Worm (Caenorhabditis elegans) whole organism, L1 larva: ENCODE data around the gene abu-8.

Experiments used
- C04F5.9 ChIP-seq: sonication (generic microtip); optimal IDR thresholded peaks from 2 replicates; lab custom pipeline; 2016; ENCODE audit warnings: missing genetic modification characterization, missing compliant biosample characterization
- C16A3.4 ChIP-seq: fragments of 150-350 bp; optimal IDR thresholded peaks from 2 replicates; lab custom pipeline; 2014; ENCODE audit warnings: missing biosample characterization, missing genetic modification characterization
- F16B12.6 ChIP-seq: fragments of 150-350 bp; optimal IDR thresholded peaks from 2 replicates; lab custom pipeline; 2014; ENCODE audit warnings: missing biosample characterization, missing genetic modification characterization
- Y116A8C.19 ChIP-seq: sonication (generic microtip); optimal IDR thresholded peaks from 2 replicates; lab custom pipeline; 2016; ENCODE audit warnings: missing compliant biosample characterization, missing genetic modification characterization, borderline replicate concordance
- aha-1 ChIP-seq: fragments of 150-350 bp; optimal IDR thresholded peaks from 2 replicates; lab custom pipeline; 2014; ENCODE audit warnings: missing biosample characterization, missing genetic modification characterization
- alr-1 ChIP-seq: fragments of 200-800 bp; sonication (Bioruptor generic); optimal IDR thresholded peaks from 2 replicates; lab custom pipeline; 2018; ENCODE audit warnings: borderline replicate concordance, mild to moderate bottlenecking, missing genetic modification characterization, missing compliant biosample characterization
- ama-1 ChIP-seq: fragments of 150-350 bp; optimal IDR thresholded peaks from 2 replicates; lab custom pipeline; 2014
- ceh-8 ChIP-seq: fragments of 200-800 bp; sonication (Bioruptor generic); optimal IDR thresholded peaks from 2 replicates; lab custom pipeline; 2018; ENCODE audit warnings: mild to moderate bottlenecking, missing genetic modification characterization, moderate library complexity, missing compliant biosample characterization
- ceh-88 ChIP-seq: fragments of 200-800 bp; sonication (Bioruptor generic); IDR thresholded peaks from 2 replicates; pipeline ENCODE4 v1.3.6; 2022; ENCODE audit warnings: missing genetic modification characterization, missing compliant biosample characterization
- dsc-1 ChIP-seq: sonication (generic microtip); optimal IDR thresholded peaks from 2 replicates; lab custom pipeline; 2016; ENCODE audit warnings: mild to moderate bottlenecking, missing genetic modification characterization, missing compliant biosample characterization
- efl-1 ChIP-seq, 4 experiments: fragments of 150-350 bp; optimal IDR thresholded peaks in 3 of 4; peaks in 1 of 4; 1 replicate in 1 of 4; 2 replicates in 3 of 4; lab custom pipeline; 2014; ENCODE audit warnings: missing biosample characterization in 2 of 4, missing genetic modification characterization in 2 of 4, missing genetic modification reagents in 2 of 4
- efl-3 ChIP-seq: fragments of 200-800 bp; sonication (Bioruptor generic); optimal IDR thresholded peaks from 2 replicates; lab custom pipeline; 2018; ENCODE audit warnings: mild to moderate bottlenecking, missing genetic modification characterization, missing compliant biosample characterization
- egl-13 ChIP-seq: sonication (generic microtip); optimal IDR thresholded peaks from 2 replicates; lab custom pipeline; 2016; ENCODE audit warnings: missing genotype, missing genetic modification reagents, missing genetic modification characterization, missing compliant biosample characterization
- egl-27 ChIP-seq, 2 experiments: fragments of 150-350 bp in 1 of 2; sonication (generic microtip); optimal IDR thresholded peaks; 3 replicates each; lab custom pipeline; 2017 to 2018; ENCODE audit warnings: missing biosample characterization in 2 of 2, missing genetic modification characterization in 2 of 2, missing genetic modification reagents in 2 of 2
- elt-2 ChIP-seq: sonication (generic microtip); optimal IDR thresholded peaks from 2 replicates; lab custom pipeline; 2016; ENCODE audit warnings: missing genetic modification characterization, mild to moderate bottlenecking, inconsistent platforms, missing compliant biosample characterization, missing genetic modification reagents
- elt-3 ChIP-seq, 6 experiments: fragments of 150-350 bp in 1 of 6; sonication (generic microtip); optimal IDR thresholded peaks; 2 replicates each; lab custom pipeline; 2017 to 2018; ENCODE audit warnings: missing biosample characterization in 6 of 6, missing genetic modification characterization in 6 of 6, inconsistent platforms in 1 of 6
- ets-5 ChIP-seq: fragments of 200-800 bp; sonication (Bioruptor generic); IDR thresholded peaks from 2 replicates; pipeline ENCODE4 v1.3.6; 2022; ENCODE audit warnings: missing genetic modification characterization, missing compliant biosample characterization
- fkh-10 ChIP-seq: sonication (generic microtip); optimal IDR thresholded peaks from 2 replicates; lab custom pipeline; 2017; ENCODE audit warnings: missing biosample characterization, missing genetic modification reagents, missing genetic modification characterization
- fkh-4 ChIP-seq: sonication (generic microtip); optimal IDR thresholded peaks from 2 replicates; lab custom pipeline; 2016; ENCODE audit warnings: missing compliant biosample characterization, missing genetic modification characterization, borderline replicate concordance
- fos-1 ChIP-seq: fragments of 150-350 bp; optimal IDR thresholded peaks from 2 replicates; lab custom pipeline; 2014; ENCODE audit warnings: missing biosample characterization, missing genetic modification characterization
- hlh-4 ChIP-seq: sonication (generic microtip); optimal IDR thresholded peaks from 2 replicates; lab custom pipeline; 2016; ENCODE audit warnings: mild to moderate bottlenecking, missing genetic modification characterization, missing compliant biosample characterization
- lin-13 ChIP-seq: fragments of 150-350 bp; optimal IDR thresholded peaks from 2 replicates; lab custom pipeline; 2014; ENCODE audit warnings: missing biosample characterization, missing genetic modification reagents, missing genetic modification characterization
- lin-39 ChIP-seq: fragments of 150-350 bp; optimal IDR thresholded peaks from 2 replicates; lab custom pipeline; 2014; ENCODE audit warnings: missing biosample characterization, missing genetic modification reagents, missing genetic modification characterization
- lir-3 ChIP-seq: sonication (generic microtip); optimal IDR thresholded peaks from 2 replicates; lab custom pipeline; 2016; ENCODE audit warnings: mild to moderate bottlenecking, missing genetic modification characterization, moderate library complexity, missing compliant biosample characterization; ENCODE audit not compliant: poor library complexity
- lsy-2 ChIP-seq, 2 experiments: fragments of 150-350 bp; optimal IDR thresholded peaks; 2 replicates each; lab custom pipeline; 2014; ENCODE audit warnings: missing biosample characterization in 2 of 2, missing genetic modification characterization in 2 of 2
- mab-9 ChIP-seq: fragments of 200-800 bp; sonication (Bioruptor generic); IDR thresholded peaks from 2 replicates; pipeline ENCODE4 v1.3.6; 2022; ENCODE audit warnings: missing genetic modification reagents, missing genetic modification characterization, missing compliant biosample characterization
- mef-2 ChIP-seq: fragments of 150-350 bp; optimal IDR thresholded peaks from 2 replicates; lab custom pipeline; 2014; ENCODE audit warnings: missing biosample characterization, missing genetic modification characterization
- nhr-11 ChIP-seq: fragments of 150-350 bp; optimal IDR thresholded peaks from 2 replicates; lab custom pipeline; 2014; ENCODE audit warnings: missing biosample characterization, missing genetic modification characterization
- nhr-12 ChIP-seq: sonication (generic microtip); optimal IDR thresholded peaks from 2 replicates; lab custom pipeline; 2017; ENCODE audit warnings: missing biosample characterization, missing genetic modification characterization
- nhr-237 ChIP-seq: fragments of 150-350 bp; optimal IDR thresholded peaks from 2 replicates; lab custom pipeline; 2014; ENCODE audit warnings: missing biosample characterization, missing genetic modification characterization
- nhr-76 ChIP-seq: sonication (generic microtip); optimal IDR thresholded peaks from 2 replicates; lab custom pipeline; 2017; ENCODE audit warnings: missing biosample characterization, missing genetic modification characterization
- nhr-77 ChIP-seq: fragments of 150-350 bp; optimal IDR thresholded peaks from 2 replicates; lab custom pipeline; 2014; ENCODE audit warnings: missing biosample characterization, missing genetic modification characterization
- nhr-85 ChIP-seq: sonication (generic microtip); peaks from one replicate; lab custom pipeline; 2016; ENCODE audit warnings: missing genetic modification characterization, inconsistent platforms, missing compliant biosample characterization
- pag-3 ChIP-seq: sonication (generic microtip); optimal IDR thresholded peaks from 2 replicates; lab custom pipeline; 2017; ENCODE audit warnings: missing genetic modification characterization, mild to moderate bottlenecking, missing compliant biosample characterization, antibody characterized with exemption, borderline replicate concordance; ENCODE audit not compliant: insufficient read depth
- pax-3 ChIP-seq: fragments of 200-800 bp; sonication (Bioruptor generic); optimal IDR thresholded peaks from 2 replicates; lab custom pipeline; 2018; ENCODE audit warnings: mild to moderate bottlenecking, missing genetic modification characterization, moderate library complexity, missing compliant biosample characterization
- pqm-1 ChIP-seq: sonication (generic microtip); optimal IDR thresholded peaks from 3 replicates; lab custom pipeline; 2017; ENCODE audit warnings: missing biosample characterization, missing genetic modification characterization
- sptf-1 ChIP-seq: fragments of 150-350 bp; optimal IDR thresholded peaks from 2 replicates; lab custom pipeline; 2014; ENCODE audit warnings: missing biosample characterization, missing genetic modification characterization
- swsn-7 ChIP-seq: sonication (generic microtip); optimal IDR thresholded peaks from 2 replicates; lab custom pipeline; 2016; ENCODE audit warnings: missing genetic modification characterization, missing compliant biosample characterization
- tbx-2 ChIP-seq: sonication (generic microtip); optimal IDR thresholded peaks from 2 replicates; lab custom pipeline; 2016; ENCODE audit warnings: missing genetic modification characterization, missing compliant biosample characterization
- unc-130 ChIP-seq: fragments of 150-350 bp; optimal IDR thresholded peaks from 2 replicates; lab custom pipeline; 2017; ENCODE audit warnings: missing biosample characterization, missing genetic modification characterization, inconsistent platforms
- unc-62 ChIP-seq: fragments of 150-350 bp; optimal IDR thresholded peaks from 2 replicates; lab custom pipeline; 2014; ENCODE audit warnings: missing biosample characterization, missing genetic modification reagents, missing genetic modification characterization
- ztf-4 ChIP-seq: fragments of 150-350 bp; optimal IDR thresholded peaks from 2 replicates; lab custom pipeline; 2014; ENCODE audit warnings: missing biosample characterization, missing genetic modification characterization

abu-8 gene

DNA sequence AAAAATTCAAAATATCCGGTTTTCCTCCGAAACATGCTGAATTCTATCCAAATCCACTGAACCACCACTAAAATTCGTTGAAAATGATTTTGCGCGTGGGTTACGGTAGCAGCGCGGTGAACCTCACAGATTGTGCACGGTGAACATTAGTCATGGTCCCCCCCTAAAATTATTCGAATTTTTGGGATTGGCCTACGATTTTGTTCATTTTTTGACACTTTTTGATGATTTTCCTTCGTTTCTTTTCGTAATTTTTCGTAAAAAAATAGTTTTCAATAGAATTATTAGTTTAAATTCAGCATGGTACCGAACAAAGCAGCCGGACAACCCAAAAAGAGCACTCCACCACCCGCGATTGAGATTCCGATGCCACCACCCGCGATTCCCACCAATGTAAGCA is 12.8 kb downstream of the abu-8 start, which contains the start of gene C03A7.2:
C03A7.2 (plus strand) TSS at position 301 of the 400 bp plus-strand sequence.
- no peak for TF ChIP-seq nhr-12 (tag; lab: Kevin White, UChicago)
- TF ChIP-seq egl-27 (tag; optimal IDR thresholded peaks at IDR 0.05; lab: Kevin White, UChicago) = no peak
- no peak for TF ChIP-seq ceh-88 (GFP tag; lab: Robert Waterston, UW)
- no peak for TF ChIP-seq elt-3 (tag; optimal IDR thresholded peaks at IDR 0.05; lab: Kevin White, UChicago)
- no peak for TF ChIP-seq C16A3.4 (tag; lab: Kevin White, UChicago)
- TF ChIP-seq ama-1 (lab: Kevin White, UChicago) = no peak
- TF ChIP-seq nhr-11 (tag; lab: Kevin White, UChicago) = no peak
- no peak for TF ChIP-seq nhr-76 (tag; lab: Kevin White, UChicago)
- no peak for TF ChIP-seq pqm-1 (tag; lab: Kevin White, UChicago)
- TF ChIP-seq lir-3 = no peak
- TF ChIP-seq ets-5 (GFP tag; lab: Robert Waterston, UW) = no peak
- TF ChIP-seq fos-1 (tag; lab: Kevin White, UChicago) = no peak
- no peak for TF ChIP-seq fkh-4 (tag; lab: Kevin White, UChicago)
- no peak for TF ChIP-seq ztf-4

DNA sequence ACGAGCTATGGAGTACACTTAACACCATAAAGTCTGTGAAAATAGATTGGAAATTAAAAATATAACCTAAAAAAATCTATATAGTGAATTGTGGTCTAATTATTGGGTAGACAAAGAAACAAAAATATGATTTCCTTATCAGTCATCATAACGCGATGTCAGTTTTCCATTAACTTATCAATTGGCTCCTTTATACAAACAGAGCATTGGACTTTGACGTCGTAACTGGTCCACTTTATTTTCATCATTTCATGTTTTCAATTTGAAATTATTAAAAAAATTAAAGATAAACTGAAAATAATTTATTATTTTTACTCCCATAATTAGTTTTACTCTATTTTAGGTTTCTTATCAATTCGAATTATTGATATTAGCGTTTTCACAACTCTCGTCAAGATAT is 16.4 kb downstream of the abu-8 start:
- no peak for TF ChIP-seq nhr-77 (tag; lab: Kevin White, UChicago)
- TF ChIP-seq elt-2 (tag; lab: Kevin White, UChicago) = peak; percentile 6
- no peak for TF ChIP-seq dsc-1 (tag; lab: Kevin White, UChicago)
- TF ChIP-seq lsy-2 (tag; optimal IDR thresholded peaks at IDR 0.05; lab: Kevin White, UChicago) = no peak

DNA sequence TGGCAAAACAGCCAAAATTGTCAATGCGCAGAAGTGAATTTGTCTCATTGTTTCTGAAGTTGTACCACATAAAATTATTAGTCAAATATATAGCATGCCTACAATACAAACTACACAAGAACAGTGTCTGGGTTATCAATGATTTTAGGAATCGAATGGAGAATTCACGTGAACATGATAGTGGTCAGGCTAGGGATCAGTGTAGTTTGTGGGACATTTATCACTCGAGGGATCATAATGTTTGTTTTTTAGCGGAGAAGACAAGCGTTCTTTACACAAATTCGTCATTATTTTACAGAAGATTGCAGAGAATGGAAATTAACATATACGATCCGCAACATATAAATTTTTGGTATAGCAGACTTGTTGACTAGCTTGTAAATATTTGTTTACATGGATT is 17.2 kb downstream of the abu-8 start, which contains the start of gene ugt-51:
ugt-51 (minus strand) TSS at position 101 of the 400 bp plus-strand sequence.
- TF ChIP-seq elt-3 (tag; optimal IDR thresholded peaks at IDR 0.05; lab: Kevin White, UChicago) (no peak), pax-3 (tag; lab: Kevin White, UChicago) (no peak), efl-1 (optimal IDR thresholded peaks at IDR 0.05; lab: Kevin White, UChicago) (no peak), efl-1 (GFP tag; optimal IDR thresholded peaks at IDR 0.05 in 1 of 2; lab: Kevin White, UChicago) (peak in 1 of 2 experiments; percentile 49)

DNA sequence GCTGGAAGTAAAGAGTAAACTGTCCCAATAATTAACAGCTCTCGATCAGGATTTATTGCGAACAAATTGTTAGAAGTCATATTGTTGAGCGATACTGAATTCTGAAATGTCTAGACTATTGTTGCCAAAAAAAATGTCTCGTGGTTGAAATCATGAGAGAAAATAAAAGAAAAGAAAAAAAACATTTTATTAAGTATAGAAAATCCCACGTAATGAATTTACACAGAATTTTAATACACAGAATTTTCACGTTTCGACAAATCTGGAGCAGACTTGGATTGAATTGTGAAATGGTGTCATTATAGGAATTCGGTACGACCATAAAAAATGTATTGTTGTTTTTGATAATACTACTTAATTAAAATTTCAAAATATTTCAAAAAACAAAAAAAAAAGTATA is 21.6 kb downstream of the abu-8 start, which contains the start of gene srt-65:
srt-65 (minus strand) TSS at position 101 of the 400 bp plus-strand sequence.
- TF ChIP-seq nhr-11 (tag; lab: Kevin White, UChicago) = no peak
- no peak for TF ChIP-seq nhr-85 (tag; lab: Kevin White, UChicago)
- no peak for TF ChIP-seq ceh-8 (GFP tag; lab: Kevin White, UChicago)
- no peak for TF ChIP-seq ztf-4
- no peak for TF ChIP-seq tbx-2 (tag; lab: Kevin White, UChicago)
- no peak for TF ChIP-seq fos-1 (tag; lab: Kevin White, UChicago)
- no peak for TF ChIP-seq lir-3
- TF ChIP-seq lin-13 (GFP tag; lab: Kevin White, UChicago) = no peak
- TF ChIP-seq pag-3 (tag; lab: Kevin White, UChicago) = no peak
- no peak for TF ChIP-seq sptf-1 (tag; lab: Kevin White, UChicago)
- TF ChIP-seq unc-62 (GFP tag; lab: Kevin White, UChicago) = no peak
- no peak for TF ChIP-seq pax-3 (tag; lab: Kevin White, UChicago)
- TF ChIP-seq efl-3 (GFP tag; lab: Kevin White, UChicago) = no peak
- TF ChIP-seq C04F5.9 (tag; lab: Kevin White, UChicago) = no peak
- no peak for TF ChIP-seq fkh-4 (tag; lab: Kevin White, UChicago)
- no peak for TF ChIP-seq fkh-10 (GFP tag; lab: Kevin White, UChicago)
- TF ChIP-seq Y116A8C.19 (tag; lab: Kevin White, UChicago) = no peak
- TF ChIP-seq mab-9 (GFP tag; lab: Robert Waterston, UW) = no peak
- no peak for TF ChIP-seq swsn-7 (tag; lab: Kevin White, UChicago)

DNA sequence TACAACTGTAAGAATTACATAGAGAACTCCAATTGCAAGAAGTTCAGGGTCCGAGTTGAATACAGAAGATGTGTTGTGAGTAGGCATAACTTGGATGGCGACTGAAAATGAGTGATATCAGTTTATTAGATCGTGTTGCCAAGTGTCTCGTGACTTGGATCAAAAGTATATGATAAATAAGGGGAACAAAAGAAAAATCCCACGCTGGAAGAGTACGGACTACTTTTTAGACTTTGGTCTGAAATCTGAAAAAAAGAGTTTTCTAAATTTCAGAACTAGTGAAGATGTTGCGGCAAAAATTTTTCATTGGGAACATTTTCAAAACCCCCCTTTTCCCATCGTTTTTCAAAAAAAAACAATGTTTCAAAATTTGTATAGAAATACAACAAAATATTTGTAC is 24.8 kb downstream of the abu-8 start, which contains the start of gene srt-64:
srt-64 (minus strand) TSS at position 101 of the 400 bp plus-strand sequence.
- no peak for TF ChIP-seq F16B12.6 (tag; lab: Kevin White, UChicago)
- TF ChIP-seq fkh-4 (tag; lab: Kevin White, UChicago) = no peak
- TF ChIP-seq lsy-2 (tag; optimal IDR thresholded peaks at IDR 0.05; lab: Kevin White, UChicago) = no peak
- no peak for TF ChIP-seq nhr-77 (tag; lab: Kevin White, UChicago)
- TF ChIP-seq Y116A8C.19 (tag; lab: Kevin White, UChicago) = no peak
- no peak for TF ChIP-seq ama-1 (lab: Kevin White, UChicago)
- no peak for TF ChIP-seq hlh-4 (tag; lab: Kevin White, UChicago)
- TF ChIP-seq mef-2 (tag; lab: Kevin White, UChicago) = no peak
- no peak for TF ChIP-seq egl-13 (tag; lab: Kevin White, UChicago)
- no peak for TF ChIP-seq lin-39
- no peak for TF ChIP-seq unc-130 (tag; lab: Kevin White, UChicago)
- TF ChIP-seq lir-3 = no peak
- no peak for TF ChIP-seq aha-1 (tag; lab: Kevin White, UChicago)
- no peak for TF ChIP-seq nhr-237 (tag; lab: Kevin White, UChicago)
- no peak for TF ChIP-seq alr-1 (tag; lab: Kevin White, UChicago)
